Worm (Caenorhabditis elegans) whole organism, L4 larva: ENCODE measurements around the gene spcs-2.

Source experiments
- ceh-32 ChIP-seq: sonication (generic microtip); optimal IDR thresholded peaks from 2 replicates; lab custom pipeline; 2016; ENCODE audit warnings: mild to moderate bottlenecking, missing genetic modification characterization, missing compliant biosample characterization; ENCODE audit not compliant: poor library complexity
- ctbp-1 ChIP-seq: fragments of 200-800 bp; sonication (Bioruptor generic); IDR thresholded peaks from 2 replicates; pipeline ENCODE4 v1.3.6; 2022; ENCODE audit warnings: missing genetic modification reagents, missing genetic modification characterization, missing compliant biosample characterization
- egl-27 ChIP-seq: sonication (generic microtip); optimal IDR thresholded peaks from 3 replicates; lab custom pipeline; 2017; ENCODE audit warnings: missing biosample characterization, missing genetic modification reagents, missing genetic modification characterization
- lim-7 ChIP-seq: fragments of 200-800 bp; sonication (Bioruptor generic); IDR thresholded peaks from 2 replicates; pipeline ENCODE4 v1.3.6; 2022; ENCODE audit warnings: missing genetic modification characterization, missing compliant biosample characterization
- lsy-2 ChIP-seq, 2 experiments: fragments of 150-350 bp in 1 of 2; sonication (generic microtip) in 1 of 2; optimal IDR thresholded peaks; 2 replicates each; lab custom pipeline; 2014 to 2017; ENCODE audit warnings: missing biosample characterization in 2 of 2, missing genetic modification characterization in 2 of 2
- mdl-1 ChIP-seq, 2 experiments: fragments of 150-350 bp in 1 of 2; sonication (generic microtip) in 1 of 2; optimal IDR thresholded peaks; 2 replicates each; lab custom pipeline; 2014 to 2017; ENCODE audit warnings: missing biosample characterization in 2 of 2, missing genetic modification characterization in 2 of 2
- nhr-42 ChIP-seq: fragments of 200-800 bp; sonication (Bioruptor generic); IDR thresholded peaks from 2 replicates; pipeline ENCODE4 v1.3.6; 2022; ENCODE audit warnings: missing genetic modification characterization, missing compliant biosample characterization
- unc-62 ChIP-seq, 3 experiments: fragments of 150-350 bp in 1 of 3; sonication (generic microtip); optimal IDR thresholded peaks in 2 of 3; peaks in 1 of 3; 1 replicate in 1 of 3; 2 replicates in 2 of 3; lab custom pipeline; 2014 to 2017; ENCODE audit warnings: missing biosample characterization in 3 of 3, missing genetic modification characterization in 3 of 3, missing genetic modification reagents in 3 of 3, missing genotype in 1 of 3

DNA sequence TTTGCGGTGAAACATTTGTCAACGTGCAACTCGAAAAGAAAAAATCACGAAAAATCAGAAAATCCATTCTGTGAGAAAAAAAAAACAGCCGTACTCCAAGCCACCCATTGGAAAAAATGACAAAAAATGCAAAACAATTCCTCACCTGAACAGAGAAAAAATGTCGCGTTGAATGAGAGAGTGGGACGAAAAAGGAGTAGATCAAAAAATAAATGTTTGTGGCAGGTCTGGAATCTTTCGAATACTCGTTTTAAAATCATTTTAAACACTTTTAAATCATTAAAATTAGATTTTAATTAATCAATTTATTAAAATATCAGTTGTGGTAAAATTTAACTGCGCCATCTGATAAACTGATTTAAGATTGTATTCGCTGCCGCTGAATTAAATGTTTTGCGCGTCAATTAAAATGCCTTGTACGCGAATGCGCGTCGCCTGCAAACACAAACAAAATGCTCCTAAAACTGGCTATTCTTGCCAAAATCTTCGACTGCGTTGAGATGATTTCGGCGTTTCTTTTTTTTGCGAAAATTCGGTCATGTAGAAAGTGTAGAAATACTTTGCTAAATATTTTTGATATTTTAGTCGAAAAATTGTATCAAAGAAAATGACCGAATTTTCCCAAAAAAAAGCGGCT lies 4.7 kb upstream of the spcs-2 start, which contains the start of gene Y37D8A.6:
- TF ChIP-seq ceh-32 (tag; lab: Kevin White, UChicago) (no peak), unc-62 (GFP tag; optimal IDR thresholded peaks at IDR 0.05 in 1 of 2; lab: Kevin White, UChicago) (no peak), unc-62 (tag; optimal IDR thresholded peaks at IDR 0.05; lab: Kevin White, UChicago) (no peak), mdl-1 (tag; optimal IDR thresholded peaks at IDR 0.05; lab: Kevin White, UChicago) (no peak), nhr-42 (no peak), lim-7 (GFP tag; lab: Robert Waterston, UW) (no peak), ctbp-1 (GFP tag; lab: Robert Waterston, UW) (no peak), lsy-2 (tag; optimal IDR thresholded peaks at IDR 0.05; lab: Kevin White, UChicago) (peak in 1 of 2 experiments; percentile 40), egl-27 (tag; lab: Kevin White, UChicago) (no peak)
